Worm (Caenorhabditis elegans): ENCODE measurements around the gene gsnl-1.

The gsnl-1 gene

DNA sequence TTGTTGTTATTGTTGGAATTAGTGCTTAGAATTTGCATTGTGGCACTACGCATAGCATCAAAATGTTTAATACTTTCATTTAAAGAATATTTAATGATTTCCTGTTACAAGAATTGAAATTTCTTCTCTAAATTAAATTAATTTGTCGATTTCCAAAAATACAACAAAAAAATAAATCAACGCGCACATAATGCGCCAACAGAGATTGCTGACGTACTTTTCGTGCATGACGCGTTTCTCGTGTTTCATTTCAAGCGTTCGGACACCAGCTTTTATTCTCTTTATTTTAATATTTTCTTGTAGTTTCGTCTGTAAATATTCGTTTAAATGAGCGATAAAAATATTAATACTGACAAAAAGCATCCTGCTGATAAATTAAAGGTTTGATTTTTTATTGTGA lies 16.7 kb downstream of the gsnl-1 start, which contains the start of gene eif-2Bdelta (continued):
- TF ChIP-seq dpl-1 (GFP tag; optimal IDR thresholded peaks at IDR 0.05) (peak; percentile 69), ZK546.5 (tag; optimal IDR thresholded peaks at IDR 0.05) (no peak), egl-27 (tag; optimal IDR thresholded peaks at IDR 0.05) (no peak), R02D3.7 (tag; optimal IDR thresholded peaks at IDR 0.05) (no peak), nhr-10 (tag; optimal IDR thresholded peaks at IDR 0.05) (no peak), jun-1 (tag; optimal IDR thresholded peaks at IDR 0.05) (no peak), lin-13 (GFP tag; optimal IDR thresholded peaks at IDR 0.05) (no peak), hmg-1.1 (GFP tag; IDR thresholded peaks at IDR 0.05) (no peak), lin-39 (tag; optimal IDR thresholded peaks at IDR 0.05) (no peak), madf-9 (GFP tag; conservative IDR thresholded peaks at IDR 0.05) (no peak), ceh-20 (GFP tag; IDR thresholded peaks at IDR 0.05) (no peak), lir-3 (tag; optimal IDR thresholded peaks at IDR 0.05) (no peak), nhr-102 (tag; optimal IDR thresholded peaks at IDR 0.05) (peak; percentile 49), skn-1 (tag; optimal IDR thresholded peaks at IDR 0.05) (no peak), ztf-11 (tag; optimal IDR thresholded peaks at IDR 0.05) (no peak), nhr-41 (GFP tag; IDR thresholded peaks at IDR 0.05) (no peak), T20F7.1 (GFP tag; optimal IDR thresholded peaks at IDR 0.05) (no peak), zfp-3 (GFP tag; conservative IDR thresholded peaks at IDR 0.05) (no peak), mdl-1 (tag; optimal IDR thresholded peaks at IDR 0.05) (no peak), mxl-3 (GFP tag; optimal IDR thresholded peaks at IDR 0.05) (no peak), duxl-1 (tag; optimal IDR thresholded peaks at IDR 0.05; ENCODE audit: poor library complexity) (peak; percentile 7), fkh-10 (GFP tag; optimal IDR thresholded peaks at IDR 0.05) (no peak), Y75B8A.6 (GFP tag; IDR thresholded peaks at IDR 0.05) (no peak), dve-1 (tag; optimal IDR thresholded peaks at IDR 0.05; ENCODE audit: insufficient read depth) (peak; percentile 47), lin-29 (GFP tag; IDR thresholded peaks at IDR 0.05) (no peak), hlh-30 (tag; optimal IDR thresholded peaks at IDR 0.05; ENCODE audit: insufficient read depth) (peak; percentile 10), aha-1 (tag) (no peak), unc-62 (GFP tag; optimal IDR thresholded peaks at IDR 0.05 in 1 of 2) (no peak), unc-62 (tag; optimal IDR thresholded peaks at IDR 0.05) (no peak), unc-39 (tag; optimal IDR thresholded peaks at IDR 0.05) (no peak), nhr-76 (tag; optimal IDR thresholded peaks at IDR 0.05) (no peak), ceh-82 (tag; optimal IDR thresholded peaks at IDR 0.05) (no peak), rbr-2 (tag; optimal IDR thresholded peaks at IDR 0.05) (peak; percentile 45), tag-97 (GFP tag; IDR thresholded peaks at IDR 0.05) (no peak), daf-8 (GFP tag; IDR thresholded peaks at IDR 0.05) (no peak), F37D6.2 (tag; optimal IDR thresholded peaks at IDR 0.05) (no peak), ama-1 (optimal IDR thresholded peaks at IDR 0.05) (no peak), vab-7 (GFP tag; IDR thresholded peaks at IDR 0.05) (no peak), F44E2.7 (GFP tag; IDR thresholded peaks at IDR 0.05) (no peak), nhr-42 (GFP tag; IDR thresholded peaks at IDR 0.05) (no peak), F26F4.8 (GFP tag; conservative IDR thresholded peaks at IDR 0.05) (no peak), mes-2 (tag; optimal IDR thresholded peaks at IDR 0.05; ENCODE audit: poor library complexity, severe bottlenecking) (peak; percentile 60), lin-1 (GFP tag; IDR thresholded peaks at IDR 0.05) (no peak), F10B5.3 (tag; optimal IDR thresholded peaks at IDR 0.05) (no peak), mep-1 (tag; optimal IDR thresholded peaks at IDR 0.05) (peak; percentile 36), hlh-11 (tag; optimal IDR thresholded peaks at IDR 0.05) (no peak), dmd-6 (GFP tag; IDR thresholded peaks at IDR 0.05) (peak; percentile 38; the same call in 1 of the 2 replicates), gei-8 (GFP tag; optimal IDR thresholded peaks at IDR 0.05) (no peak), lim-7 (GFP tag; IDR thresholded peaks at IDR 0.05) (no peak), hif-1 (tag; optimal IDR thresholded peaks at IDR 0.05) (no peak)
